Fruit fly (Drosophila melanogaster) whole organism: ENCODE measurements around the gene CG15382.

ENCODE experiments used
- CG8478 ChIP-seq: fragments of >200 bp; optimal IDR thresholded peaks from 2 replicates; lab custom pipeline; 2018; ENCODE audit warnings: inconsistent platforms
- Dll ChIP-seq: fragments of >200 bp; optimal IDR thresholded peaks from 2 replicates; lab custom pipeline; 2017
- EcR ChIP-seq, 2 experiments: fragments of >200 bp; optimal IDR thresholded peaks; 2 replicates each; lab custom pipeline; 2017; ENCODE audit warnings: missing biosample characterization in 2 of 2, missing genetic modification characterization in 2 of 2, missing genetic modification reagents in 2 of 2
- pan ChIP-seq: fragments of >200 bp; optimal IDR thresholded peaks from 2 replicates; lab custom pipeline; 2017
- psq ChIP-seq: fragments of >200 bp; optimal IDR thresholded peaks from 2 replicates; lab custom pipeline; 2017
- usp ChIP-seq: fragments of >200 bp; optimal IDR thresholded peaks from 2 replicates; lab custom pipeline; 2017; ENCODE audit warnings: missing biosample characterization, missing genetic modification characterization, mixed read lengths

Gene CG15382

DNA sequence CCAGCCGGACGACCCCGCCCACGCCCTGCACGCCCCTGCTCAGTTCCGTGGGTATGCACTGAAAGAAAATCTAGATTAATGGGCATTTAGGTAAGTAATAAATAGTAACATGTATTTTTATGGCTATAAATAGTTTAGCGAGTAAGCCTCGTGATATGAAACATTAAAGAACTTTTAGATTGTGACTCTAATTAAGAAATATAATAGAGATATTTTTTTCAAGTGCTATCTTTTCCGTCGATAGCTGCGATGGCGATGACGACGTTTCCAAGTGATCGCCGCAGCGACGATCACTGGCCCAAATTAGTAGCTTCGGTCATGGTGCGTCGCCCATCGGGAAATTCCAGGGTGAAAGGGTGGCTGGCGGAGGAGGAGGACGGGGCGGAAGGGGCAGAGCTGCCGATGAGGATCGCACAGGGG, 24.6 kb downstream of the CG15382 start:
- no peak for TF ChIP-seq EcR (GFP tag; optimal IDR thresholded peaks at IDR 0.05; lab: Kevin White, UChicago)
- no peak for TF ChIP-seq pan (lab: Kevin White, UChicago)
- TF ChIP-seq usp (GFP tag; lab: Kevin White, UChicago): no peak
- TF ChIP-seq CG8478 (lab: Kevin White, UChicago): no peak
- no peak for TF ChIP-seq Dll (lab: Kevin White, UChicago)
- TF ChIP-seq psq (lab: Kevin White, UChicago): no peak

DNA sequence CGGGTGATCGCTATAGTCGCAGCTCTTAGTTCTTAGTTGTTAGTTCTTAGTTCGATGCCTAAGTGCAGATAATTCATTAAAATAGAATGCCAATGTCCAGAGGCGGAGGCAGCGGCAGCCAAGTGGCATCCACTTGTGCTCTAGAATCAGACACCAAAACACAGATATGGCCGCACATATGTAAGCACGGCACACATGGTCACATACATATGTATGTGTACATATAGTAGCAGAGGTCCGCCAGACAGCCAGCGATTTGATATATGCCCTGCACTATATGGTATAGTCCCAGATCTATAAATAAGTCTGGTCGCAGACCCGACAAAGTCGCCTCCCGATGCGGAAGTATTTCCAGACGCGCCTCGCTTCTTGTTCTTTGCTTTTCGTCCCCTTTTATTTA, 25.1 kb downstream of the CG15382 start:
- TF ChIP-seq EcR (GFP tag; optimal IDR thresholded peaks at IDR 0.05; lab: Kevin White, UChicago): no peak
- TF ChIP-seq pan (lab: Kevin White, UChicago): no peak
- TF ChIP-seq CG8478 (lab: Kevin White, UChicago): no peak
- no peak for TF ChIP-seq psq (lab: Kevin White, UChicago)
- TF ChIP-seq usp (GFP tag; lab: Kevin White, UChicago): no peak
- no peak for TF ChIP-seq Dll (lab: Kevin White, UChicago)

DNA sequence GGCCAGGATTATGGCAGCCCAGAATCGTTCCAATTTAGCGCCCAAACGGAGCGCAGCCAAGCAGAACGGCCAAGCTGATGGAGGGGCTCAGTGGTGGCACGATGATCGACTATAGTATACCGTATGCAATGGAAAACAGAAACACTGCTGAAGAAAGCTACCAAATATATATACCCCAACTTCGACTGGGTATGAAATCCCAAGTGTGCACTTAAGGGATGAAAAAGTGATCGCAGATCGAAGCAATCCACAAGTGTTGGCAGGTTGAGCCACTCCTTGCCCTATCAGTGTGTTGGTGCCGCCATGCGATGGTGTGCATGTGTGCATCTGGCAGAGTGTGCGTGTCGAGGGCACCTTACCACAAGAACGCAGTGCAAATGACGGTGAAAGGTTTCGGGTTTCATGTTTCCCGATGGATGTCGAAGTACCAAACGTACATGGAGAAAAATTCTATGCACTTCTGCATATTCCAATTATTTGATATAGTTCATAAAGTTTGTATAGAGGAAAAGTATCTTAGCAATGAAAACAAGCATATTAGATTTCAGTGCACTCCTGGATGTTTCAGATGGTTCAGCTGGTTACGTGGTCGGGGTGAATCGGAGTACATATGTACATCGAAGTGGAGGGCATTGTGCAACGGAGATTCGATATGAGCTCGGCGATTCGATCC, 26.6 kb downstream of the CG15382 start:
- TF ChIP-seq pan (lab: Kevin White, UChicago) (peak; percentile 28), psq (lab: Kevin White, UChicago) (no peak)

DNA sequence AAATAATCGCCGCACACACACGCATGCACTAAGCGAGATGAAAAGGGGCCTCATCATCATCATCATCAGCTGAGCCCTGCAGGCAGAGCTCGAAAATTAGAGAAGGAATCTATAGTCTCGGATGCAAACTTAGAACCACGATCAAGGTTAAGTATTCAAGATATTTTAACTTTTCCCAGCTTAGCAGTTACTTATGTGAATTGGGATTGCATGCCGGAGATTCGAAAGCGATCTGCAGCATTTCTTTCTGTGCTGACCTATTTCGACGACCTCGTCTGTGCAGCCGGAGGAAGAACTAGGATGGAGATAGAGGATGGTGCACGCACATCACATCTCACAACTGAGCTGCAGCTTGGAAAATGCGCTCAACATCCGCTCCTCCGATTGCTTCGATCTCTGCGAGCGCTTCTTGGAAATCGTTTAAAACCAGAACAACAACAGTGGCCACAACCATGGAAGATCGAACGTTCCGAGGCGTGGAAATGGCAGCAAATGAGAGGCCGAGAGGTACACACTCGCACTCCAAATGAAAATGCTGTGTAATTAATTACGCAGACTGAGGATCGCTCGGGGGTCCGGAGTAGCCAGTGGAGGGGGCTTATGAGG, 27.3 kb downstream of the CG15382 start:
- no peak for TF ChIP-seq CG8478 (lab: Kevin White, UChicago)
- TF ChIP-seq pan (lab: Kevin White, UChicago): no peak
- TF ChIP-seq Dll (lab: Kevin White, UChicago): no peak
- no peak for TF ChIP-seq EcR (GFP tag; optimal IDR thresholded peaks at IDR 0.05; lab: Kevin White, UChicago)
- no peak for TF ChIP-seq usp (GFP tag; lab: Kevin White, UChicago)
- TF ChIP-seq psq (lab: Kevin White, UChicago): no peak

DNA sequence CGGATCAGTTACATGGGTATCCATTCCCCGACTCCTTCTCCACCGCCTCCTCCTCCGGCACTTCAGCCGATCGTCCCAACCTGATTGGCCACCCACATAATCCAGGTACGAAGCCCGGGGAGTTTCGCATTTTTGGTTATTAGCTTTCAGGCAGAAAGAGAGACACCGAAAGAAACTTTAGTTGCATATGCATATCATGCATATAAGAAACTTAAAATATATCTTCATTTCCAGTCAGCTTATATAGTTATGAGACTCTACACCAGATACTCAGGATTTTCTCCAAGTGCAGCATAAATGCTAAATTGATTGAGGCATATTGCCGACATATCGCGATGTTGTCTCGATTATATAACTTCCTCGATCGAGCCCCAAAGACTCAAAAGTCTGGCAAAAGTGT, 28.6 kb downstream of the CG15382 start:
- TF ChIP-seq usp (GFP tag; lab: Kevin White, UChicago): no peak
- TF ChIP-seq psq (lab: Kevin White, UChicago): no peak
- no peak for TF ChIP-seq Dll (lab: Kevin White, UChicago)
- TF ChIP-seq pan (lab: Kevin White, UChicago): no peak
- TF ChIP-seq EcR (GFP tag; optimal IDR thresholded peaks at IDR 0.05; lab: Kevin White, UChicago): no peak
- no peak for TF ChIP-seq CG8478 (lab: Kevin White, UChicago)

DNA sequence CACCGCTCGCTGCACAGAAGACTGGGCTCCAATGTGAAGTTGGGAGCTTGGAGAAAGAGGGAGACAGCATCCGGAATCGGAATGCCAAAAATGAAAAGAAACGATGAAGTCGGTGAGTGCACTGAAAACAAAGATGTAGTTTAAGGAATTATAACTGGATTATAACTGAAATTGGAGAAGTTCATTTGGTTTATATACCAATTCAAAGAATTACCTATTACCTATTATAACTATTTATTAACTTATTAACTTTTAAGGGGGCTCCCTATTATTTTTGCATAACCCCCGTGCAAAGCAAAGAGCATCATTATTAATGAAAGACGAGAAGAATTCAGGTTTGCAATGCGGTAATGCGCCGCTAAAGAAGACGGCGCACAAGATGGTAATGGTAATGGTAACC, 29.1 kb downstream of the CG15382 start:
- TF ChIP-seq CG8478 (lab: Kevin White, UChicago) (no peak), usp (GFP tag; lab: Kevin White, UChicago) (no peak), pan (lab: Kevin White, UChicago) (no peak), EcR (GFP tag; optimal IDR thresholded peaks at IDR 0.05; lab: Kevin White, UChicago) (no peak), psq (lab: Kevin White, UChicago) (no peak), Dll (lab: Kevin White, UChicago) (no peak)

DNA sequence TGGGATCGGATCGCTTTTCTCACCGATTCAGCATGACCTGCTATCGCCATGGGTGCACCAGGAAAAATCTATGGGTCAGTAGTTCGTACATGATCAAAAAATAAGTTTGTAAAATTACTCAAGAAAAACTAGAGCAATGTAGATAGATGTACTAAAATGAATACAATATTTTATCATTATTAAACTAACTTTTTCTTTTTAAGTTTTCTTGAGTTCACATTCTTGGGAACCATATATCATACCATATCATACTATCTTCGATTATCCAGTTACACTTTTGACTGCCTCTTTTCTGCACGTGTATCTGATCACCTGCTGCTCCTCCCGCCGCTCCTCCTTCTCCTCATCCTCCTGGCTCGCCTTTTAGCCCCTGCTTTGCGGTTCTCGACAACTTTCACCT, 29.8 kb downstream of the CG15382 start:
- TF ChIP-seq usp (GFP tag; lab: Kevin White, UChicago) (no peak), pan (lab: Kevin White, UChicago) (no peak), CG8478 (lab: Kevin White, UChicago) (no peak), psq (lab: Kevin White, UChicago) (no peak), EcR (GFP tag; optimal IDR thresholded peaks at IDR 0.05; lab: Kevin White, UChicago) (no peak), Dll (lab: Kevin White, UChicago) (no peak)

DNA sequence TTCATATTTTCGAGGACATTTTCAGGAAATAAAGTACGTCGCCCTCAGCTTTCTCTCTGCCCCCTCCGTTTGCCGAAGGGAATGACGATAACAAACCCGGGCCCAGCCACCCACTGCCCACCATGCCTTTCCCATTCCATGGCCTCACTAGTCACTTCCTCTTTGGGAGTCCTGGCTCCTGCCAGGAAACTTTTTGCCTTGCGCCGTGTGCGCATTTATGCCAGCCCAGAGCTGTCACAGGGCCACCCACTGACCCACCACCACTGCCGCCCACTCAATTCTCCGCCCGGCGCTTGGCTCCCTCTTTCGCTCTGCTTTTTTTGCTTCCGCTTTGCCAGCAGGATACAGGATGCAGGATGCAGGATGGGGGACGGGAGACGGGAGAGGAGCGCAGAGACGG, 31.9 kb downstream of the CG15382 start:
- no peak for TF ChIP-seq usp (GFP tag; lab: Kevin White, UChicago)
- TF ChIP-seq psq (lab: Kevin White, UChicago): no peak
- no peak for TF ChIP-seq EcR (GFP tag; optimal IDR thresholded peaks at IDR 0.05; lab: Kevin White, UChicago)
- no peak for TF ChIP-seq Dll (lab: Kevin White, UChicago)
- TF ChIP-seq CG8478 (lab: Kevin White, UChicago): no peak
- TF ChIP-seq pan (lab: Kevin White, UChicago): no peak

DNA sequence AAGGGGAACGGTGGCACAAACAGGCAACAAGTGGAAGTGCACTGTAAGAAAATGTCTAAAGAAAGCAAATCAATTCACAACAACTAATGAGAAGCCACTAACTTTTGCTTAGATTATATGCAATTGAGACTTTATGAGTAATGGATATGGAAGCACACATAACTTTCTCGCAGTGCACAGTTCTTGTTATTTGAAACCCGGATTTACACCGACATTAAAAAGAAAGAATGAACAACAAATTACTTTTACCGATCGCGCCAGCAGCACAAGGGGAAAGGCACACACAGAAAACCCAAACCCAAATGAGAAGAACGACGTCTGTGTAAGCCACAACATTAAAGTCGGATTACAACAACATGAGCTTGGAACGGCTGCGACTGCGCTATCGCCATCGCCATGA, 33.5 kb downstream of the CG15382 start:
- no peak for TF ChIP-seq usp (GFP tag; lab: Kevin White, UChicago)
- no peak for TF ChIP-seq EcR (GFP tag; optimal IDR thresholded peaks at IDR 0.05; lab: Kevin White, UChicago)
- no peak for TF ChIP-seq pan (lab: Kevin White, UChicago)
- TF ChIP-seq CG8478 (lab: Kevin White, UChicago): no peak
- no peak for TF ChIP-seq Dll (lab: Kevin White, UChicago)

DNA sequence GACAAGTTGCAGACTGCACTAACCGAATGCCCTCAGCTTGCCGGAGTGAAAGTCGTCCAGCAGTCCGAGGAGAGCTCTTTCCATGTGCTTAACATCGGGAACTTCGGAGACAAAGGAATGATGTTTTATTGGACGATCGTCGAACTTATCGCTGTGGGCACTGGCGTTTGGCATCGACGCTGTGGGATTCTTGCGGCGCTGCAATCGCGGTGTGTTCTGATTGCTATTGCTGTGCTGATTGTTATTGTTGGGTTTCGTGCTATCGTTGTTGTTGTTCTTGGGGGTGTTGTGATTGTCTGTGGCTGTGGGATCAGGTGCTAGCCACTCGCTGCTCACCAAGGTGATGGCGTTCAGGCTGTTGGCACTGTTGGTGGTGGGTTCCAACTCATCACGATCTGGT, 35.1 kb downstream of the CG15382 start:
- no peak for TF ChIP-seq EcR (GFP tag; optimal IDR thresholded peaks at IDR 0.05; lab: Kevin White, UChicago)
- TF ChIP-seq usp (GFP tag; lab: Kevin White, UChicago): no peak
- no peak for TF ChIP-seq Dll (lab: Kevin White, UChicago)
- TF ChIP-seq psq (lab: Kevin White, UChicago): no peak
- TF ChIP-seq CG8478 (lab: Kevin White, UChicago): no peak
- no peak for TF ChIP-seq pan (lab: Kevin White, UChicago)

DNA sequence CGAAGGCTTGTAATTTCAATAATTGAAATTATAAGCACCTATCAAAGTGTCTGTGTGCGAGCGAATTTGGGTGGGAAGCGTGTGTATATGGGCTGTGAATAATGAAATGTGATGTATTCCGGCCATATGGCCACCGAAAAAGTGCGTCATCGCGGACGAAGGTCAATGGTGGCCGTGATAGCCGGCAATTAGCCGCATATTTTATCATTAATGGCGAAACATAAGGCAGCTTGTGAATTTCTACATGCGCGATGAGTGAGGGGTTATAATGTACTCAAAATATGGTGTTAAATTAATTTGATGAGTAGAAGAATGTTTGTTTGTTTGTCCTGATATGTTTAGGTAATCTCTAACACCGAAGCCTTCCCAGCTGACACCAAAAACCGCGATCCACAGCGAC, 35.9 kb downstream of the CG15382 start:
- no peak for TF ChIP-seq psq (lab: Kevin White, UChicago)
- no peak for TF ChIP-seq CG8478 (lab: Kevin White, UChicago)
- no peak for TF ChIP-seq EcR (GFP tag; optimal IDR thresholded peaks at IDR 0.05; lab: Kevin White, UChicago)
- no peak for TF ChIP-seq Dll (lab: Kevin White, UChicago)
- TF ChIP-seq pan (lab: Kevin White, UChicago): no peak
- TF ChIP-seq usp (GFP tag; lab: Kevin White, UChicago): no peak
